Worm (Caenorhabditis elegans): ENCODE data around the gene gly-11.

gly-11 gene

ce11 chrIII:12123427-12123826 is 53.6 kb downstream of the gly-11 start:
- no peak for TF ChIP-seq dao-5 (tag; optimal IDR thresholded peaks at IDR 0.05)
- no peak for TF ChIP-seq him-1 (tag; optimal IDR thresholded peaks at IDR 0.05)
- TF ChIP-seq W03F9.2 (tag; optimal IDR thresholded peaks at IDR 0.05): no peak
